Worm (Caenorhabditis elegans) whole organism, late embryonic: ENCODE data around the gene pals-24.

Experiments
- C08G9.2 ChIP-seq: sonication (generic microtip); optimal IDR thresholded peaks from 2 replicates; lab custom pipeline; 2016; ENCODE audit warnings: mild to moderate bottlenecking, missing genetic modification characterization, moderate library complexity, missing compliant biosample characterization
- F13H6.1 ChIP-seq: sonication (generic microtip); optimal IDR thresholded peaks from 2 replicates; lab custom pipeline; 2016; ENCODE audit warnings: missing genetic modification characterization, missing compliant biosample characterization
- K09A11.1 ChIP-seq: sonication (generic microtip); optimal IDR thresholded peaks from 2 replicates; lab custom pipeline; 2017; ENCODE audit warnings: antibody characterized with exemption, mild to moderate bottlenecking, missing genetic modification characterization, missing compliant biosample characterization; ENCODE audit not compliant: insufficient read depth
- T23F11.4 ChIP-seq: fragments of 200-800 bp; sonication (Bioruptor generic); optimal IDR thresholded peaks from 2 replicates; lab custom pipeline; 2018; ENCODE audit warnings: mild to moderate bottlenecking, missing genetic modification characterization, missing compliant biosample characterization
- ama-1 ChIP-seq: fragments of 150-350 bp; optimal IDR thresholded peaks from 2 replicates; lab custom pipeline; 2014
- ceh-14 ChIP-seq: sonication (generic microtip); optimal IDR thresholded peaks from 2 replicates; lab custom pipeline; 2016; ENCODE audit warnings: missing genotype, missing genetic modification characterization, missing compliant biosample characterization
- ceh-22 ChIP-seq: sonication (generic microtip); optimal IDR thresholded peaks from 2 replicates; lab custom pipeline; 2017; ENCODE audit warnings: missing biosample characterization, missing genetic modification characterization
- ceh-24 ChIP-seq: sonication (generic microtip); optimal IDR thresholded peaks from 2 replicates; lab custom pipeline; 2016; ENCODE audit warnings: mild to moderate bottlenecking, missing genetic modification characterization, missing compliant biosample characterization
- ceh-31 ChIP-seq: sonication (generic microtip); optimal IDR thresholded peaks from 2 replicates; lab custom pipeline; 2016; ENCODE audit warnings: missing genetic modification characterization, missing compliant biosample characterization
- ceh-34 ChIP-seq: sonication (generic microtip); optimal IDR thresholded peaks from 2 replicates; lab custom pipeline; 2016; ENCODE audit warnings: mild to moderate bottlenecking, missing genetic modification characterization, missing compliant biosample characterization
- ceh-45 ChIP-seq: fragments of 200-800 bp; sonication (Bioruptor generic); IDR thresholded peaks from 2 replicates; pipeline ENCODE4 v1.3.6; 2022; ENCODE audit warnings: missing genetic modification reagents, missing genetic modification characterization, missing compliant biosample characterization
- ceh-48 ChIP-seq: sonication (generic microtip); optimal IDR thresholded peaks from 2 replicates; lab custom pipeline; 2016; ENCODE audit warnings: missing genetic modification characterization, inconsistent platforms, missing compliant biosample characterization
- ceh-6 ChIP-seq: fragments of 200-800 bp; sonication (Bioruptor generic); optimal IDR thresholded peaks from 2 replicates; lab custom pipeline; 2018; ENCODE audit warnings: mild to moderate bottlenecking, missing genetic modification characterization, missing compliant biosample characterization
- che-1 ChIP-seq: sonication (generic microtip); optimal IDR thresholded peaks from 2 replicates; lab custom pipeline; 2016; ENCODE audit warnings: mild to moderate bottlenecking, missing genetic modification characterization, missing compliant biosample characterization
- elt-2 ChIP-seq: sonication (generic microtip); optimal IDR thresholded peaks from 2 replicates; lab custom pipeline; 2016; ENCODE audit warnings: missing genetic modification reagents, missing genetic modification characterization, missing compliant biosample characterization
- ets-4 ChIP-seq: sonication (generic microtip); optimal IDR thresholded peaks from 2 replicates; lab custom pipeline; 2016; ENCODE audit warnings: missing genetic modification characterization, missing compliant biosample characterization
- eyg-1 ChIP-seq: sonication (generic microtip); optimal IDR thresholded peaks from 2 replicates; lab custom pipeline; 2016; ENCODE audit warnings: missing genotype, missing genetic modification characterization, missing compliant biosample characterization
- hlh-13 ChIP-seq: fragments of 200-800 bp; sonication (Bioruptor generic); optimal IDR thresholded peaks from 2 replicates; lab custom pipeline; 2018; ENCODE audit warnings: mild to moderate bottlenecking, missing genetic modification characterization, missing compliant biosample characterization
- hlh-6 ChIP-seq: sonication (generic microtip); optimal IDR thresholded peaks from 2 replicates; lab custom pipeline; 2016; ENCODE audit warnings: missing genotype, missing genetic modification characterization, missing compliant biosample characterization
- hlh-8 ChIP-seq: sonication (generic microtip); optimal IDR thresholded peaks from 2 replicates; lab custom pipeline; 2016; ENCODE audit warnings: missing genotype, missing genetic modification characterization, missing compliant biosample characterization
- lim-6 ChIP-seq: sonication (generic microtip); optimal IDR thresholded peaks from 2 replicates; lab custom pipeline; 2016; ENCODE audit warnings: missing genetic modification characterization, missing compliant biosample characterization
- lin-11 ChIP-seq: fragments of 200-800 bp; sonication (Bioruptor generic); optimal IDR thresholded peaks from 2 replicates; lab custom pipeline; 2018; ENCODE audit warnings: mild to moderate bottlenecking, missing genetic modification characterization, missing compliant biosample characterization
- mec-3 ChIP-seq: sonication (generic microtip); optimal IDR thresholded peaks from 2 replicates; lab custom pipeline; 2016; ENCODE audit warnings: borderline replicate concordance, missing genetic modification characterization, missing compliant biosample characterization
- nfya-1 ChIP-seq: sonication (generic microtip); optimal IDR thresholded peaks from 2 replicates; lab custom pipeline; 2017; ENCODE audit warnings: missing genetic modification characterization, mild to moderate bottlenecking, missing compliant biosample characterization, antibody characterized with exemption, moderate library complexity
- odd-2 ChIP-seq: sonication (generic microtip); optimal IDR thresholded peaks from 2 replicates; lab custom pipeline; 2017; ENCODE audit warnings: antibody characterized with exemption, mild to moderate bottlenecking, missing genetic modification characterization, missing compliant biosample characterization
- pat-9 ChIP-seq: fragments of 200-800 bp; sonication (Bioruptor generic); optimal IDR thresholded peaks from 2 replicates; lab custom pipeline; 2018; ENCODE audit warnings: mild to moderate bottlenecking, missing genetic modification characterization, moderate library complexity, missing compliant biosample characterization
- pax-1 ChIP-seq: fragments of 150-350 bp; optimal IDR thresholded peaks from 2 replicates; lab custom pipeline; 2014; ENCODE audit warnings: missing biosample characterization, missing genetic modification characterization
- pha-4 ChIP-seq: fragments of 150-350 bp; optimal IDR thresholded peaks from 2 replicates; lab custom pipeline; 2018; ENCODE audit warnings: missing biosample characterization, missing genetic modification reagents, missing genetic modification characterization
- pqm-1 ChIP-seq: sonication (generic microtip); optimal IDR thresholded peaks from 2 replicates; lab custom pipeline; 2016; ENCODE audit warnings: missing genetic modification characterization, missing compliant biosample characterization
- ref-2 ChIP-seq: sonication (generic microtip); optimal IDR thresholded peaks from 2 replicates; lab custom pipeline; 2016; ENCODE audit warnings: missing genetic modification characterization, missing compliant biosample characterization
- syd-9 ChIP-seq: sonication (generic microtip); optimal IDR thresholded peaks from 2 replicates; lab custom pipeline; 2016; ENCODE audit warnings: mild to moderate bottlenecking, missing genetic modification characterization, moderate library complexity, missing compliant biosample characterization
- tbx-7 ChIP-seq: sonication (generic microtip); optimal IDR thresholded peaks from 2 replicates; lab custom pipeline; 2016; ENCODE audit warnings: missing genotype, missing genetic modification characterization, missing compliant biosample characterization
- unc-86 ChIP-seq: sonication (generic microtip); optimal IDR thresholded peaks from 2 replicates; lab custom pipeline; 2016; ENCODE audit warnings: missing genetic modification characterization, missing compliant biosample characterization
- zip-5 ChIP-seq: sonication (generic microtip); optimal IDR thresholded peaks from 2 replicates; lab custom pipeline; 2016; ENCODE audit warnings: missing genetic modification characterization, missing compliant biosample characterization
- ztf-16 ChIP-seq: sonication (generic microtip); optimal IDR thresholded peaks from 2 replicates; lab custom pipeline; 2017; ENCODE audit warnings: missing genetic modification characterization, missing compliant biosample characterization

pals-24 gene

DNA sequence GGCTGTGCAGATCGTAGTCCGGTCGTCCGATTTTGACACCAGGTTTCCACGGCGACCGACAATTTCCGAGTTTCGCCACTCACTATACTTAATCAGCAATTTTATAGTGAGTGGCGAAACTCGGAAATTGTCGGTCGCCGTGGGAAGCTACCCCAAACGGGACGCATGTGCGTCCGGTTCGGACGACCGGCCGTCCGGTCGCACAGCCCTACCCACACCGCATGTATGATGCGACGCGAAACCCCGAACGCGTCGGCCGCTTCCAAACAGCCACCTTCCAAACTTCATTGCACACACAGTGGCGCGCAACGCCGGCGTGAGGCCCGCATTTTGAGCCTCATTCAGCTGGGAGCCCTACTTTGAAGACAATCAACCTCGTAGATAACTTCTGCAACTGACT lies 30.8 kb downstream of the pals-24 start:
- TF ChIP-seq T23F11.4 (GFP tag; lab: Kevin White, UChicago), result no peak
- no peak for TF ChIP-seq syd-9 (tag; lab: Kevin White, UChicago)
- no peak for TF ChIP-seq tbx-7 (tag; lab: Kevin White, UChicago)
- TF ChIP-seq ceh-6 (GFP tag; lab: Kevin White, UChicago), result no peak
- TF ChIP-seq hlh-6, result no peak
- TF ChIP-seq ceh-14 (tag; lab: Kevin White, UChicago), result no peak
- TF ChIP-seq ztf-16 (tag; lab: Kevin White, UChicago), result no peak
- TF ChIP-seq ceh-22 (tag; lab: Kevin White, UChicago), result no peak
- TF ChIP-seq ceh-34, result no peak
- no peak for TF ChIP-seq lin-11 (tag; lab: Kevin White, UChicago)
- no peak for TF ChIP-seq eyg-1 (tag; lab: Kevin White, UChicago)
- TF ChIP-seq zip-5, result no peak
- TF ChIP-seq, all 69 proteins: peak for 0

DNA sequence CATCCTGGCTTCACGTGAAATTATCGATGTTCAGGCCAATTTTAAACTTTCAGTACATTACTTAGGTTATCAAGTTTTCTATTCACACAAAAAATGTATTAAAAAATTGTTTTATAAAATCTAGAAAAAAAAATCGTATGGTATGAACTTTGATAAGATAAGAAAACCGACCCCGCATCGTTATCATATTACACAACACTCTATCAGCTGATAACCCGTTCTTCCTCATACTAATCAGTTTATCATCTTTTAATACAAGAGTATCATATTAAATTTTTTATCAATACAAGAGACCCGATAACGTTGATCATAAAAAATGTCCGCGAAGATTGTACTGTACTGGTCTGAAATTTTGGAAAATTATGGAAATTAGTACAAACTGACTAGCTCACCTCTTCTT lies 33.9 kb downstream of the pals-24 start:
- TF ChIP-seq pqm-1 (tag; lab: Kevin White, UChicago) (peak; percentile 70), ets-4 (tag; lab: Kevin White, UChicago) (no peak), odd-2 (tag; lab: Kevin White, UChicago) (no peak), mec-3 (tag; lab: Kevin White, UChicago) (no peak), unc-86 (tag; lab: Kevin White, UChicago) (no peak), nfya-1 (tag; lab: Kevin White, UChicago) (no peak), lim-6 (tag; lab: Kevin White, UChicago) (no peak), pha-4 (tag; lab: Kevin White, UChicago) (no peak), ceh-31 (tag; lab: Kevin White, UChicago) (no peak), K09A11.1 (tag; lab: Kevin White, UChicago) (no peak), elt-2 (tag; lab: Kevin White, UChicago) (peak; percentile 100), hlh-8 (no peak)

DNA sequence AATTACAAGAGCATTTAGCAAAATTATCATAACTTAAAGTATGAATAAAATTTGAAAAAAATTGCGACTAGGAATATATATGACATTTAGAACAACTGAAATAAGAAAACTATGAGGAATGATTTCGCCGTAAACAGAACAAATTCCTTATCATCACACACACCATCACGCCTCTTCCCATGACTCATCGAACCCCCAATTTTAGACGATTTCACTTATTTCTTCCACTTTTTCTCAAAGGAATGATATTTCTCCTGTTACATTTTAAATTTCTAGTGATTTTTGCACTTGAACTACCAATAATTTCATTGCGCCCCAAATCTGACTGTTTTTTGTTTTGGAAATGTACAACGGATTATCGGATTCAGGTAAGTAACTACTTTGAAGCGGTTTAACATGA lies 36.4 kb downstream of the pals-24 start, which contains the start of the genes zig-13 and ver-1:
Gene zig-13 (minus strand): TSS at position 101 of the 400 bp plus-strand sequence.
Gene ver-1 (plus strand): TSS at position 180 of the 400 bp plus-strand sequence.
- TF ChIP-seq pat-9 (tag; lab: Kevin White, UChicago), result no peak
- no peak for TF ChIP-seq elt-2 (tag; lab: Kevin White, UChicago)
- TF ChIP-seq pha-4 (tag; lab: Kevin White, UChicago), result no peak
- no peak for TF ChIP-seq ref-2
- TF ChIP-seq ceh-24 (tag; lab: Kevin White, UChicago), result no peak
- no peak for TF ChIP-seq pax-1
- TF ChIP-seq ets-4 (tag; lab: Kevin White, UChicago), result no peak
- no peak for TF ChIP-seq hlh-13 (GFP tag; lab: Kevin White, UChicago)
- TF ChIP-seq, all 69 proteins: peak for 0

DNA sequence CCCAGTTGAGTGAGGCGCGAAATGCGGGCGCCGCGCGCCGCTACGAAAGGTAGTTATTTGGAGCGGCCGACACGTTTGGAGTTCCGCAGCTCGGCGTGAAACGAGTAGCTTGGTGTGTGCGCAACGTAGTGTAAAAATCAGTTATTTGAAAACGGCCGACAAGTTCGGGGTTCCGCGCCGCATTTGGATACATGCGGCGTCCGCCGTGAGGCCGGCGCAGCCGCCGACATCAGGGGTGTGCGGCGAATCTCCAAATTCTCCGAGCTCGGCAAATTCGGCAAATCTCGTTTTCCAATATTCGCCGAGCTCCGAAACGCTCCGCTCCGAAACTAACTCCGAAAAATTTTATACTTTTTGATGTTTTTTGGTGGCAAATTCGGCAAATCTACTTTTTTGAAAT lies 37.7 kb downstream of the pals-24 start:
- TF ChIP-seq ama-1 (lab: Kevin White, UChicago), result no peak

DNA sequence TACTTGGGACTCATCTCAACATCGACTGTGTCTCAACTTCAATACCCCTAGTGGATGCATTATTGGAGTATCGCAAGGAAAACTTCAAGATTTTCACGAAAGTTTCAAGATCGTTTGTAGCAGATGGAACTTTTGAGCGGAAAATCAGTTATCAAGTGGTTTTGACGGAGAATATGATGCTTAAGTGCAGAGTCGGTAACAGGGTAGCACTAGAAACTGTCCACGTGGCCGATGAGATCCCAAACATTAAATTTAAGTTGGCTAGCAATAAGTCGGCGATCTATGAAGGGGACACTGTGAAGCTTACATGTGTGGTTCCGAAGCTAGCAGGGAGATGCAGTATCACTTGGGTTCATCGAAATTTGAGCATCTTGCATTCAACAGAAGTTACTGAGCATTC lies 38.9 kb downstream of the pals-24 start:
- TF ChIP-seq che-1 (tag; lab: Kevin White, UChicago), result no peak
- no peak for TF ChIP-seq C08G9.2 (tag; lab: Kevin White, UChicago)
- no peak for TF ChIP-seq hlh-13 (GFP tag; lab: Kevin White, UChicago)
- no peak for TF ChIP-seq ceh-45 (GFP tag; lab: Robert Waterston, UW)
- TF ChIP-seq ceh-48, result no peak
- no peak for TF ChIP-seq F13H6.1 (tag; lab: Kevin White, UChicago)
